Worm (Caenorhabditis elegans): Measurements from ENCODE around the gene panl-2.

ce11 chrIII:6939523-6939922, 28.4 kb downstream of the panl-2 start, which contains the start of gene F57B9.3:
- TF ChIP-seq ceh-45 (GFP tag; IDR thresholded peaks at IDR 0.05) = no peak
- TF ChIP-seq pqm-1 (tag; optimal IDR thresholded peaks at IDR 0.05) = no peak
- no peak for TF ChIP-seq ceh-22 (tag; optimal IDR thresholded peaks at IDR 0.05)
- no peak for TF ChIP-seq che-1 (tag; optimal IDR thresholded peaks at IDR 0.05)
- no peak for TF ChIP-seq nhr-11 (tag; optimal IDR thresholded peaks at IDR 0.05)
- TF ChIP-seq hlh-13 (GFP tag; optimal IDR thresholded peaks at IDR 0.05) = no peak
- TF ChIP-seq lin-11 (tag; optimal IDR thresholded peaks at IDR 0.05) = no peak
- TF ChIP-seq ama-1 (optimal IDR thresholded peaks at IDR 0.05) = no peak
- no peak for TF ChIP-seq pag-3 (tag; optimal IDR thresholded peaks at IDR 0.05; ENCODE audit: borderline replicate concordance)

All from whole organism, late embryonic.